Worm (Caenorhabditis elegans) whole organism, young adult: ENCODE data around the gene Y48A6B.9.

Experiments used
- B0019.2 ChIP-seq: fragments of 200-800 bp; sonication (Bioruptor generic); conservative IDR thresholded peaks from 2 replicates; pipeline ENCODE4 v1.3.6; 2022; ENCODE audit warnings: missing genetic modification reagents, missing genetic modification characterization, missing compliant biosample characterization
- F22D6.2 ChIP-seq: sonication (generic microtip); optimal IDR thresholded peaks from 2 replicates; lab custom pipeline; 2016; ENCODE audit warnings: mild to moderate bottlenecking, missing genetic modification characterization, missing compliant biosample characterization
- F39B2.1 ChIP-seq: fragments of 200-800 bp; sonication (Bioruptor generic); IDR thresholded peaks from 2 replicates; pipeline ENCODE4 v1.3.6; 2022; ENCODE audit warnings: missing genetic modification reagents, missing genetic modification characterization, missing compliant biosample characterization
- F55B11.4 ChIP-seq: sonication (generic microtip); optimal IDR thresholded peaks from 2 replicates; lab custom pipeline; 2016; ENCODE audit warnings: missing compliant biosample characterization, missing genetic modification characterization, borderline replicate concordance; ENCODE audit not compliant: insufficient read depth
- F57C9.4 ChIP-seq: sonication (generic microtip); optimal IDR thresholded peaks from 2 replicates; lab custom pipeline; 2017; ENCODE audit warnings: mild to moderate bottlenecking, missing genetic modification characterization, missing compliant biosample characterization
- T07F8.4 ChIP-seq: sonication (generic microtip); optimal IDR thresholded peaks from 2 replicates; lab custom pipeline; 2016; ENCODE audit warnings: mild to moderate bottlenecking, missing genetic modification characterization, moderate library complexity, missing compliant biosample characterization
- Y53F4B.3 ChIP-seq: fragments of 200-800 bp; sonication (Bioruptor generic); IDR thresholded peaks from 2 replicates; pipeline ENCODE4 v1.3.6; 2022; ENCODE audit warnings: missing genetic modification reagents, missing genetic modification characterization, missing compliant biosample characterization
- Y53G8AR.9 ChIP-seq: fragments of 200-800 bp; sonication (Bioruptor generic); conservative IDR thresholded peaks from 2 replicates; pipeline ENCODE4 v1.3.6; 2022; ENCODE audit warnings: missing genetic modification reagents, missing genetic modification characterization, missing compliant biosample characterization
- akir-1 ChIP-seq: fragments of 200-800 bp; sonication (Bioruptor generic); optimal IDR thresholded peaks from 2 replicates; lab custom pipeline; 2018; ENCODE audit warnings: mild to moderate bottlenecking, missing genetic modification characterization, moderate library complexity, missing compliant biosample characterization
- aptf-2 ChIP-seq: fragments of 200-800 bp; sonication (Bioruptor generic); conservative IDR thresholded peaks from 2 replicates; pipeline ENCODE4 v1.3.6; 2022; ENCODE audit warnings: missing genetic modification reagents, missing genetic modification characterization, missing compliant biosample characterization
- athp-1 ChIP-seq: sonication (generic microtip); optimal IDR thresholded peaks from 2 replicates; lab custom pipeline; 2017; ENCODE audit warnings: mild to moderate bottlenecking, missing genetic modification characterization, missing compliant biosample characterization
- attf-5 ChIP-seq: fragments of 200-800 bp; sonication (Bioruptor generic); optimal IDR thresholded peaks from 2 replicates; lab custom pipeline; 2018; ENCODE audit warnings: mild to moderate bottlenecking, missing genetic modification characterization, missing compliant biosample characterization
- bed-1 ChIP-seq: fragments of 200-800 bp; sonication (Bioruptor generic); IDR thresholded peaks from 2 replicates; pipeline ENCODE4 v1.3.6; 2022; ENCODE audit warnings: missing genetic modification reagents, missing genetic modification characterization, missing compliant biosample characterization
- ceh-27 ChIP-seq: fragments of 200-800 bp; sonication (Bioruptor generic); optimal IDR thresholded peaks from 2 replicates; lab custom pipeline; 2018; ENCODE audit warnings: mild to moderate bottlenecking, missing genetic modification characterization, moderate library complexity, missing compliant biosample characterization
- dpff-1 ChIP-seq: sonication (generic microtip); optimal IDR thresholded peaks from 2 replicates; lab custom pipeline; 2017; ENCODE audit warnings: mild to moderate bottlenecking, missing genetic modification characterization, missing compliant biosample characterization
- egl-18 ChIP-seq: fragments of 200-800 bp; sonication (Bioruptor generic); IDR thresholded peaks from 2 replicates; pipeline ENCODE4 v1.3.6; 2022; ENCODE audit warnings: missing genetic modification reagents, missing genetic modification characterization, missing compliant biosample characterization
- egl-44 ChIP-seq: fragments of 200-800 bp; sonication (Bioruptor generic); IDR thresholded peaks from 2 replicates; pipeline ENCODE4 v1.3.6; 2022; ENCODE audit warnings: missing genetic modification reagents, missing genetic modification characterization, missing compliant biosample characterization
- egrh-3 ChIP-seq: fragments of 200-800 bp; sonication (Bioruptor generic); IDR thresholded peaks from 2 replicates; pipeline ENCODE4 v1.3.6; 2022; ENCODE audit warnings: missing genetic modification reagents, missing genetic modification characterization, missing compliant biosample characterization
- ekl-4 ChIP-seq: fragments of 200-800 bp; sonication (Bioruptor generic); IDR thresholded peaks from 2 replicates; pipeline ENCODE4 v1.3.6; 2022; ENCODE audit warnings: missing genetic modification reagents, missing genetic modification characterization, missing compliant biosample characterization
- fkh-3 ChIP-seq: sonication (generic microtip); optimal IDR thresholded peaks from 2 replicates; lab custom pipeline; 2016; ENCODE audit warnings: mild to moderate bottlenecking, missing genetic modification characterization, missing compliant biosample characterization
- hlh-26 ChIP-seq: fragments of 200-800 bp; sonication (Bioruptor generic); conservative IDR thresholded peaks from 2 replicates; pipeline ENCODE4 v1.3.6; 2022; ENCODE audit warnings: missing genetic modification reagents, missing genetic modification characterization, missing compliant biosample characterization
- hrde-1 ChIP-seq: sonication (generic microtip); optimal IDR thresholded peaks from 2 replicates; lab custom pipeline; 2016; ENCODE audit warnings: missing genetic modification characterization, mild to moderate bottlenecking, missing compliant biosample characterization, moderate library complexity, missing genotype, missing genetic modification reagents, borderline replicate concordance
- lin-26 ChIP-seq: fragments of 200-800 bp; sonication (Bioruptor generic); IDR thresholded peaks from 2 replicates; pipeline ENCODE4 v1.3.6; 2022; ENCODE audit warnings: missing genetic modification reagents, missing genetic modification characterization, missing compliant biosample characterization
- lin-35 ChIP-seq, 3 experiments: fragments of 150-350 bp in 2 of 3; sonication (generic microtip) in 1 of 3; optimal IDR thresholded peaks; 2 replicates each; lab custom pipeline; 2014 to 2018; ENCODE audit warnings: missing biosample characterization in 3 of 3, missing genetic modification characterization in 3 of 3, missing genetic modification reagents in 3 of 3
- lin-54 ChIP-seq: fragments of 200-800 bp; sonication (Bioruptor generic); optimal IDR thresholded peaks from 2 replicates; lab custom pipeline; 2018; ENCODE audit warnings: mild to moderate bottlenecking, missing genetic modification characterization, missing compliant biosample characterization
- lir-1 ChIP-seq: fragments of 200-800 bp; sonication (Bioruptor generic); conservative IDR thresholded peaks from 2 replicates; pipeline ENCODE4 v1.3.6; 2022; ENCODE audit warnings: missing genetic modification reagents, missing genetic modification characterization, missing compliant biosample characterization
- madf-10 ChIP-seq: sonication (generic microtip); optimal IDR thresholded peaks from 2 replicates; lab custom pipeline; 2016; ENCODE audit warnings: mild to moderate bottlenecking, missing genetic modification characterization, missing compliant biosample characterization
- mel-28 ChIP-seq: sonication (generic microtip); optimal IDR thresholded peaks from 2 replicates; lab custom pipeline; 2016; ENCODE audit warnings: borderline replicate concordance, mild to moderate bottlenecking, missing genetic modification characterization, missing compliant biosample characterization
- mes-4 ChIP-seq: sonication (generic microtip); optimal IDR thresholded peaks from 2 replicates; lab custom pipeline; 2016; ENCODE audit warnings: missing genotype, missing genetic modification characterization, missing compliant biosample characterization
- mxl-1 ChIP-seq: sonication (generic microtip); optimal IDR thresholded peaks from 2 replicates; lab custom pipeline; 2016; ENCODE audit warnings: missing genetic modification characterization, missing compliant biosample characterization
- nfya-1 ChIP-seq: sonication (generic microtip); optimal IDR thresholded peaks from 2 replicates; lab custom pipeline; 2017; ENCODE audit warnings: antibody characterized with exemption, missing compliant biosample characterization, missing genetic modification characterization, borderline replicate concordance; ENCODE audit not compliant: insufficient read depth
- nhr-179 ChIP-seq: sonication (generic microtip); optimal IDR thresholded peaks from 2 replicates; lab custom pipeline; 2016; ENCODE audit warnings: mild to moderate bottlenecking, missing genetic modification characterization, missing compliant biosample characterization
- nhr-80 ChIP-seq: sonication (generic microtip); optimal IDR thresholded peaks from 2 replicates; lab custom pipeline; 2016; ENCODE audit warnings: missing genetic modification characterization, missing compliant biosample characterization
- rpc-1 ChIP-seq, 2 experiments: fragments of 150-350 bp in 1 of 2; sonication (generic microtip) in 1 of 2; optimal IDR thresholded peaks; 2 replicates each; lab custom pipeline; 2014 to 2018; ENCODE audit warnings: missing biosample characterization in 1 of 2, missing genetic modification characterization in 1 of 2, missing genetic modification reagents in 1 of 2, missing genotype in 1 of 2
- sdz-38 ChIP-seq: sonication (generic microtip); optimal IDR thresholded peaks from 2 replicates; lab custom pipeline; 2016; ENCODE audit warnings: missing genotype, missing genetic modification characterization, missing compliant biosample characterization
- sea-2 ChIP-seq: fragments of 200-800 bp; sonication (Bioruptor generic); IDR thresholded peaks from 2 replicates; pipeline ENCODE4 v1.3.6; 2022; ENCODE audit warnings: missing genetic modification characterization, missing compliant biosample characterization
- snpc-1.3 ChIP-seq: sonication (generic microtip); optimal IDR thresholded peaks from 2 replicates; lab custom pipeline; 2017; ENCODE audit warnings: missing genetic modification characterization, mild to moderate bottlenecking, missing compliant biosample characterization, antibody characterized with exemption, moderate library complexity, missing genotype, missing genetic modification reagents; ENCODE audit not compliant: insufficient read depth
- snpc-3.4 ChIP-seq: sonication (generic microtip); optimal IDR thresholded peaks from 2 replicates; lab custom pipeline; 2017; ENCODE audit warnings: missing genetic modification characterization, mild to moderate bottlenecking, missing compliant biosample characterization, antibody characterized with exemption, moderate library complexity, missing genotype, missing genetic modification reagents
- snpc-4 ChIP-seq, 5 experiments: fragments of 150-350 bp in 1 of 5; sonication (generic microtip) in 4 of 5; optimal IDR thresholded peaks; 2 replicates each; lab custom pipeline; 2014 to 2018; ENCODE audit warnings: missing genetic modification characterization in 5 of 5, missing biosample characterization in 3 of 5, antibody characterized with exemption in 2 of 5, mild to moderate bottlenecking in 2 of 5, missing compliant biosample characterization in 2 of 5, missing genotype in 2 of 5, moderate library complexity in 2 of 5, missing genetic modification reagents in 1 of 5
- sptf-2 ChIP-seq: fragments of 200-800 bp; sonication (Bioruptor generic); optimal IDR thresholded peaks from 2 replicates; lab custom pipeline; 2018; ENCODE audit warnings: mild to moderate bottlenecking, missing genetic modification characterization, missing compliant biosample characterization
- tbp1 ChIP-seq: fragments of 200-800 bp; sonication (Bioruptor generic); optimal IDR thresholded peaks from 2 replicates; lab custom pipeline; 2018; ENCODE audit warnings: mild to moderate bottlenecking, missing genetic modification characterization, missing compliant biosample characterization
- unc-130 ChIP-seq: sonication (generic microtip); optimal IDR thresholded peaks from 2 replicates; lab custom pipeline; 2016; ENCODE audit warnings: missing genetic modification reagents, missing genetic modification characterization, missing compliant biosample characterization
- unc-62 ChIP-seq: fragments of 150-350 bp; optimal IDR thresholded peaks from 2 replicates; lab custom pipeline; 2014; ENCODE audit warnings: missing biosample characterization, missing genetic modification reagents, missing genetic modification characterization
- xnd-1 ChIP-seq: sonication (generic microtip); optimal IDR thresholded peaks from 2 replicates; lab custom pipeline; 2016; ENCODE audit warnings: missing genotype, missing genetic modification reagents, missing genetic modification characterization, missing compliant biosample characterization
- zfh-2 ChIP-seq: fragments of 200-800 bp; sonication (Bioruptor generic); conservative IDR thresholded peaks from 2 replicates; pipeline ENCODE4 v1.3.6; 2022; ENCODE audit warnings: missing genetic modification reagents, missing genetic modification characterization, missing compliant biosample characterization
- ztf-18 ChIP-seq: sonication (generic microtip); optimal IDR thresholded peaks from 2 replicates; lab custom pipeline; 2016; ENCODE audit warnings: missing genotype, mild to moderate bottlenecking, missing genetic modification characterization, missing compliant biosample characterization
- ztf-22 ChIP-seq: fragments of 200-800 bp; sonication (Bioruptor generic); optimal IDR thresholded peaks from 2 replicates; lab custom pipeline; 2018; ENCODE audit warnings: mild to moderate bottlenecking, missing genetic modification characterization, moderate library complexity, missing compliant biosample characterization
- ztf-26 ChIP-seq: sonication (generic microtip); optimal IDR thresholded peaks from 2 replicates; lab custom pipeline; 2017; ENCODE audit warnings: missing genetic modification characterization, missing compliant biosample characterization

Gene Y48A6B.9

DNA sequence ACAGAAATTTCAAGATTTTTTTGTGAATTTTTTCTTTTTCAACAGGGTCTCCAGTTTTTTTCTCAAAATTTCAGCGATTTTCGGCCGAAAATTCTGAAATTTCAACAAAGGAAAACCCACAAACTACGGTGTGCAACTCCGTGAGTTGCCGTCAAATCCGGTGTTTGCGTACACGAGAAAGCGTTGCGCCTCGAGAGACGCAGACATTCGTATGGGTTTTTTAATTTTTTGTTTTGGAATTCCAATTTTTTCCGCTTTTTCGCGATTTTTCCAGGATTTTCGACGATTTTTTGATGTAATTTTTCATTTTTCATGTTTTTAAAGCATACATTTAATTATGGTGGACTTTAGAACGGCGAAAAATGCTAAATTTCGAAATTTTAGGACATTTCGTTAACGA is 3.2 kb downstream of the Y48A6B.9 start (continued):
- TF ChIP-seq snpc-3.4 (tag; lab: Kevin White, UChicago) (peak; percentile 90), hlh-26 (GFP tag; lab: Robert Waterston, UW) (no peak), aptf-2 (GFP tag; lab: Robert Waterston, UW) (no peak), nhr-179 (tag; lab: Kevin White, UChicago) (no peak), ztf-26 (tag; lab: Kevin White, UChicago) (no peak), dpff-1 (no peak), B0019.2 (GFP tag; lab: Robert Waterston, UW) (no peak; the same call in 1 of the 2 replicates), egrh-3 (no peak), xnd-1 (peak; percentile 64), sptf-2 (no peak), unc-62 (GFP tag; lab: Kevin White, UChicago) (no peak), ekl-4 (GFP tag; lab: Robert Waterston, UW) (no peak; the same call in 1 of the 2 replicates), sdz-38 (tag; lab: Kevin White, UChicago) (no peak), zfh-2 (GFP tag; lab: Robert Waterston, UW) (no peak), snpc-4 (GFP tag; optimal IDR thresholded peaks at IDR 0.05; lab: Kevin White, UChicago) (peak; percentile 62), snpc-4 (tag; optimal IDR thresholded peaks at IDR 0.05; lab: Kevin White, UChicago) (peak in 3 of 4 experiments; percentile 26 to 64 (median 47)), akir-1 (GFP tag; lab: Kevin White, UChicago) (no peak), mel-28 (no peak), Y53G8AR.9 (peak; percentile 90), sea-2 (GFP tag; lab: Robert Waterston, UW) (no peak), ztf-18 (tag; lab: Kevin White, UChicago) (no peak), madf-10 (tag; lab: Kevin White, UChicago) (no peak), T07F8.4 (tag; lab: Kevin White, UChicago) (no peak), ztf-22 (GFP tag; lab: Kevin White, UChicago) (no peak), rpc-1 (optimal IDR thresholded peaks at IDR 0.05; lab: Kevin White, UChicago) (no peak), rpc-1 (tag; optimal IDR thresholded peaks at IDR 0.05; lab: Kevin White, UChicago) (no peak), egl-44 (no peak), lin-54 (GFP tag; lab: Kevin White, UChicago) (peak; percentile 87), lin-26 (GFP tag; lab: Robert Waterston, UW) (no peak), mxl-1 (no peak), F55B11.4 (tag; lab: Kevin White, UChicago) (no peak), lin-35 (GFP tag; optimal IDR thresholded peaks at IDR 0.05; lab: Kevin White, UChicago) (peak in 1 of 3 experiments; percentile 28), hrde-1 (tag; lab: Kevin White, UChicago) (no peak), Y53F4B.3 (GFP tag; lab: Robert Waterston, UW) (0 out of 2 replicates have a peak, but pooled peaks have one; percentile 19), F22D6.2 (tag; lab: Kevin White, UChicago) (no peak), F39B2.1 (no peak), bed-1 (GFP tag; lab: Robert Waterston, UW) (no peak), mes-4 (tag; lab: Kevin White, UChicago) (no peak), attf-5 (GFP tag; lab: Kevin White, UChicago) (peak; percentile 34), snpc-1.3 (tag; lab: Kevin White, UChicago) (peak; percentile 91), athp-1 (tag; lab: Kevin White, UChicago) (peak; percentile 27), nhr-80 (tag; lab: Kevin White, UChicago) (no peak), tbp1 (peak; percentile 64), lir-1 (GFP tag; lab: Robert Waterston, UW) (no peak), egl-18 (GFP tag; lab: Robert Waterston, UW) (no peak), F57C9.4 (tag; lab: Kevin White, UChicago) (no peak), nfya-1 (tag; lab: Kevin White, UChicago) (no peak), unc-130 (no peak), fkh-3 (tag; lab: Kevin White, UChicago) (no peak), ceh-27 (GFP tag; lab: Kevin White, UChicago) (no peak)
